Fruit fly (Drosophila melanogaster) Kc167 (cell line): ENCODE measurements around the gene ZnT33D.

Source experiments
- Myc ChIP-seq: fragments of >200 bp; optimal IDR thresholded peaks from 2 replicates; lab custom pipeline; 2017; ENCODE audit warnings: missing external identifiers
- Sin3A ChIP-seq: fragments of >200 bp; optimal IDR thresholded peaks from 2 replicates; lab custom pipeline; 2018; ENCODE audit warnings: missing external identifiers
- h ChIP-seq: fragments of >200 bp; optimal IDR thresholded peaks from 3 replicates; lab custom pipeline; 2018; ENCODE audit warnings: missing external identifiers
- insv ChIP-seq: fragments of >200 bp; optimal IDR thresholded peaks from 3 replicates; lab custom pipeline; 2018; ENCODE audit warnings: missing external identifiers
- psq ChIP-seq: fragments of >200 bp; optimal IDR thresholded peaks from 2 replicates; lab custom pipeline; 2017; ENCODE audit warnings: missing external identifiers
- ttk ChIP-seq: sonication (Bioruptor generic); optimal IDR thresholded peaks from 2 replicates; lab custom pipeline; 2017; ENCODE audit warnings: missing external identifiers

DNA sequence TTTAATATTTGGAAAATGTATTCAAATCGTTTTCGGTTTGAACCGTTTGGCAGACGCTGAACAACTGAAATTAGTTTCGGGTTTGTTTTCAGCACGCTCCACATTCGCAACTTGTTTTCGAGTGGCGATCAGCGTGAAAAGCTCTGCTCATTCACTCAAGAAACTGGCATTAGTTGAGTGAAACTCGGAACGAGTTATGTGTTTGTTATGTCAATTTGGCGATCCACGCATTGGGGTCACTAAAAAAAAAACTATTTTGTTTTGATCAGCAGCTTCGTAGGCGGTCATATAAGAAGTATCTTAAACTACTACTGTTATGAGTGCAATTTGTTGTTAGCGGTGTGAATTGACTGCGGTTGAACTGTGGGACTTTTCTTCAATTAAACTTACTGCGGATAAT is 13.6 kb downstream of the ZnT33D start, which contains the start of gene atilla:
- TF ChIP-seq h (lab: Kevin White, UChicago) (no peak), psq (no peak), ttk (lab: Kevin White, UChicago) (no peak), Myc (lab: Kevin White, UChicago) (no peak), insv (no peak), Sin3A (no peak)
